Worm (Caenorhabditis elegans) whole organism, L1 larva: ENCODE data around the gene F21D12.3.

Source experiments
- C04F5.9 ChIP-seq: sonication (generic microtip); optimal IDR thresholded peaks from 2 replicates; lab custom pipeline; 2016; ENCODE audit warnings: missing genetic modification characterization, missing compliant biosample characterization
- Y116A8C.19 ChIP-seq: sonication (generic microtip); optimal IDR thresholded peaks from 2 replicates; lab custom pipeline; 2016; ENCODE audit warnings: missing compliant biosample characterization, missing genetic modification characterization, borderline replicate concordance
- ceh-82 ChIP-seq, 3 experiments: fragments of 150-350 bp in 1 of 3; sonication (generic microtip) in 2 of 3; optimal IDR thresholded peaks; 2 replicates each; lab custom pipeline; 2014 to 2017; ENCODE audit warnings: missing biosample characterization in 3 of 3, missing genetic modification characterization in 3 of 3
- ceh-88 ChIP-seq: fragments of 200-800 bp; sonication (Bioruptor generic); IDR thresholded peaks from 2 replicates; pipeline ENCODE4 v1.3.6; 2022; ENCODE audit warnings: missing genetic modification characterization, missing compliant biosample characterization
- ces-1 ChIP-seq: fragments of 150-350 bp; optimal IDR thresholded peaks from 2 replicates; lab custom pipeline; 2014; ENCODE audit warnings: missing biosample characterization, missing genetic modification reagents, missing genetic modification characterization
- dsc-1 ChIP-seq: sonication (generic microtip); optimal IDR thresholded peaks from 2 replicates; lab custom pipeline; 2016; ENCODE audit warnings: mild to moderate bottlenecking, missing genetic modification characterization, missing compliant biosample characterization
- efl-1 ChIP-seq, 4 experiments: fragments of 150-350 bp; optimal IDR thresholded peaks in 3 of 4; peaks in 1 of 4; 1 replicate in 1 of 4; 2 replicates in 3 of 4; lab custom pipeline; 2014; ENCODE audit warnings: missing biosample characterization in 2 of 4, missing genetic modification characterization in 2 of 4, missing genetic modification reagents in 2 of 4
- egl-27 ChIP-seq, 2 experiments: fragments of 150-350 bp in 1 of 2; sonication (generic microtip); optimal IDR thresholded peaks; 3 replicates each; lab custom pipeline; 2017 to 2018; ENCODE audit warnings: missing biosample characterization in 2 of 2, missing genetic modification characterization in 2 of 2, missing genetic modification reagents in 2 of 2
- elt-2 ChIP-seq: sonication (generic microtip); optimal IDR thresholded peaks from 2 replicates; lab custom pipeline; 2016; ENCODE audit warnings: missing genetic modification characterization, mild to moderate bottlenecking, inconsistent platforms, missing compliant biosample characterization, missing genetic modification reagents
- fos-1 ChIP-seq: fragments of 150-350 bp; optimal IDR thresholded peaks from 2 replicates; lab custom pipeline; 2014; ENCODE audit warnings: missing biosample characterization, missing genetic modification characterization
- grh-1 ChIP-seq: fragments of 200-800 bp; sonication (Bioruptor generic); IDR thresholded peaks from 2 replicates; pipeline ENCODE4 v1.3.6; 2022; ENCODE audit warnings: missing genetic modification reagents, missing genetic modification characterization, missing compliant biosample characterization
- hlh-4 ChIP-seq: sonication (generic microtip); optimal IDR thresholded peaks from 2 replicates; lab custom pipeline; 2016; ENCODE audit warnings: mild to moderate bottlenecking, missing genetic modification characterization, missing compliant biosample characterization
- jun-1 ChIP-seq: fragments of 150-350 bp; optimal IDR thresholded peaks from 2 replicates; lab custom pipeline; 2014; ENCODE audit warnings: missing biosample characterization, missing genetic modification reagents, missing genetic modification characterization
- lin-15B ChIP-seq: fragments of 150-350 bp; sonication (generic microtip); optimal IDR thresholded peaks from 3 replicates; lab custom pipeline; 2014; ENCODE audit warnings: missing biosample characterization, missing genetic modification characterization
- lin-35 ChIP-seq, 2 experiments: fragments of 150-350 bp; optimal IDR thresholded peaks; 2 replicates each; lab custom pipeline; 2014; ENCODE audit warnings: missing biosample characterization in 2 of 2, missing genetic modification characterization in 2 of 2, missing genetic modification reagents in 2 of 2
- lin-39 ChIP-seq: fragments of 150-350 bp; optimal IDR thresholded peaks from 2 replicates; lab custom pipeline; 2014; ENCODE audit warnings: missing biosample characterization, missing genetic modification reagents, missing genetic modification characterization
- lsy-2 ChIP-seq, 2 experiments: fragments of 150-350 bp; optimal IDR thresholded peaks; 2 replicates each; lab custom pipeline; 2014; ENCODE audit warnings: missing biosample characterization in 2 of 2, missing genetic modification characterization in 2 of 2
- mab-9 ChIP-seq: fragments of 200-800 bp; sonication (Bioruptor generic); IDR thresholded peaks from 2 replicates; pipeline ENCODE4 v1.3.6; 2022; ENCODE audit warnings: missing genetic modification reagents, missing genetic modification characterization, missing compliant biosample characterization
- mdl-1 ChIP-seq, 2 experiments: fragments of 150-350 bp; optimal IDR thresholded peaks; 2 replicates each; lab custom pipeline; 2014 to 2017; ENCODE audit warnings: missing biosample characterization in 2 of 2, missing genetic modification characterization in 2 of 2, inconsistent platforms in 1 of 2
- nhr-11 ChIP-seq: fragments of 150-350 bp; optimal IDR thresholded peaks from 2 replicates; lab custom pipeline; 2014; ENCODE audit warnings: missing biosample characterization, missing genetic modification characterization
- nhr-19 ChIP-seq: fragments of 200-800 bp; sonication (Bioruptor generic); conservative IDR thresholded peaks from 2 replicates; pipeline ENCODE4 v1.3.6; 2022; ENCODE audit warnings: missing genetic modification characterization, missing compliant biosample characterization
- nhr-237 ChIP-seq: fragments of 150-350 bp; optimal IDR thresholded peaks from 2 replicates; lab custom pipeline; 2014; ENCODE audit warnings: missing biosample characterization, missing genetic modification characterization
- nhr-47 ChIP-seq: sonication (generic microtip); optimal IDR thresholded peaks from 2 replicates; lab custom pipeline; 2016; ENCODE audit warnings: mild to moderate bottlenecking, missing genetic modification characterization, moderate library complexity, missing compliant biosample characterization
- nhr-71 ChIP-seq: sonication (generic microtip); optimal IDR thresholded peaks from 2 replicates; lab custom pipeline; 2016; ENCODE audit warnings: mild to moderate bottlenecking, missing genetic modification characterization, moderate library complexity, missing compliant biosample characterization
- nhr-76 ChIP-seq: sonication (generic microtip); optimal IDR thresholded peaks from 2 replicates; lab custom pipeline; 2017; ENCODE audit warnings: missing biosample characterization, missing genetic modification characterization
- nhr-84 ChIP-seq: sonication (generic microtip); optimal IDR thresholded peaks from 2 replicates; lab custom pipeline; 2017; ENCODE audit warnings: missing biosample characterization, missing genetic modification characterization
- nhr-90 ChIP-seq: sonication (generic microtip); optimal IDR thresholded peaks from 2 replicates; lab custom pipeline; 2016; ENCODE audit warnings: mild to moderate bottlenecking, missing genetic modification characterization, missing compliant biosample characterization; ENCODE audit not compliant: poor library complexity
- pax-3 ChIP-seq: fragments of 200-800 bp; sonication (Bioruptor generic); optimal IDR thresholded peaks from 2 replicates; lab custom pipeline; 2018; ENCODE audit warnings: mild to moderate bottlenecking, missing genetic modification characterization, moderate library complexity, missing compliant biosample characterization
- pqm-1 ChIP-seq: sonication (generic microtip); optimal IDR thresholded peaks from 3 replicates; lab custom pipeline; 2017; ENCODE audit warnings: missing biosample characterization, missing genetic modification characterization
- rnt-1 ChIP-seq: sonication (generic microtip); optimal IDR thresholded peaks from 2 replicates; lab custom pipeline; 2016; ENCODE audit warnings: mild to moderate bottlenecking, missing genetic modification characterization, moderate library complexity, missing compliant biosample characterization
- skn-1 ChIP-seq: fragments of 150-350 bp; optimal IDR thresholded peaks from 2 replicates; lab custom pipeline; 2014; ENCODE audit warnings: missing biosample characterization, missing genetic modification characterization
- snpc-4 ChIP-seq: fragments of 150-350 bp; optimal IDR thresholded peaks from 2 replicates; lab custom pipeline; 2014; ENCODE audit warnings: missing biosample characterization, missing genetic modification characterization
- sup-37 ChIP-seq: fragments of 200-800 bp; sonication (Bioruptor generic); optimal IDR thresholded peaks from 2 replicates; lab custom pipeline; 2018; ENCODE audit warnings: mild to moderate bottlenecking, missing genetic modification characterization, missing compliant biosample characterization
- swsn-7 ChIP-seq: sonication (generic microtip); optimal IDR thresholded peaks from 2 replicates; lab custom pipeline; 2016; ENCODE audit warnings: missing genetic modification characterization, missing compliant biosample characterization
- tlp-1 ChIP-seq: fragments of 150-350 bp; optimal IDR thresholded peaks from 2 replicates; lab custom pipeline; 2014; ENCODE audit warnings: missing biosample characterization, missing genetic modification characterization
- unc-130 ChIP-seq: fragments of 150-350 bp; optimal IDR thresholded peaks from 2 replicates; lab custom pipeline; 2017; ENCODE audit warnings: missing biosample characterization, missing genetic modification characterization, inconsistent platforms
- unc-62 ChIP-seq: fragments of 150-350 bp; optimal IDR thresholded peaks from 2 replicates; lab custom pipeline; 2014; ENCODE audit warnings: missing biosample characterization, missing genetic modification reagents, missing genetic modification characterization
- unc-98 ChIP-seq: fragments of 200-800 bp; sonication (Bioruptor generic); IDR thresholded peaks from 2 replicates; pipeline ENCODE4 v1.3.6; 2022; ENCODE audit warnings: missing genetic modification characterization, missing compliant biosample characterization
- vab-15 ChIP-seq: sonication (generic microtip); optimal IDR thresholded peaks from 2 replicates; lab custom pipeline; 2017; ENCODE audit warnings: missing genotype, mild to moderate bottlenecking, missing genetic modification characterization, missing compliant biosample characterization
- zip-4 ChIP-seq: fragments of 200-800 bp; sonication (Bioruptor generic); optimal IDR thresholded peaks from 2 replicates; lab custom pipeline; 2018; ENCODE audit warnings: mild to moderate bottlenecking, missing genetic modification characterization, moderate library complexity, missing compliant biosample characterization
- ztf-4 ChIP-seq: fragments of 150-350 bp; optimal IDR thresholded peaks from 2 replicates; lab custom pipeline; 2014; ENCODE audit warnings: missing biosample characterization, missing genetic modification characterization

The F21D12.3 gene

ce11 chrII:7323317-7323716 is 508 bp downstream of the F21D12.3 start (continued):
- TF ChIP-seq efl-1 (optimal IDR thresholded peaks at IDR 0.05; lab: Kevin White, UChicago) (peak; percentile 16 to 41), efl-1 (GFP tag; optimal IDR thresholded peaks at IDR 0.05 in 1 of 2; lab: Kevin White, UChicago) (peak; percentile 0 to 2), jun-1 (no peak), lin-39 (tag; lab: Kevin White, UChicago) (peak; percentile 82), unc-130 (tag; lab: Kevin White, UChicago) (no peak), nhr-71 (tag; lab: Kevin White, UChicago) (peak; percentile 93), lsy-2 (tag; optimal IDR thresholded peaks at IDR 0.05; lab: Kevin White, UChicago) (peak; percentile 47 to 71), egl-27 (tag; optimal IDR thresholded peaks at IDR 0.05; lab: Kevin White, UChicago) (no peak), mab-9 (GFP tag; lab: Robert Waterston, UW) (no peak), rnt-1 (tag; lab: Kevin White, UChicago) (peak; percentile 90), elt-2 (tag; lab: Kevin White, UChicago) (no peak), pqm-1 (tag; lab: Kevin White, UChicago) (no peak), unc-62 (no peak), sup-37 (GFP tag; lab: Kevin White, UChicago) (peak; percentile 29), hlh-4 (tag; lab: Kevin White, UChicago) (no peak), snpc-4 (tag; lab: Kevin White, UChicago) (no peak), nhr-11 (tag; lab: Kevin White, UChicago) (peak; percentile 62), lin-35 (GFP tag; optimal IDR thresholded peaks at IDR 0.05; lab: Kevin White, UChicago) (peak in 1 of 2 experiments; percentile 2), nhr-84 (tag; lab: Kevin White, UChicago) (no peak), dsc-1 (tag; lab: Kevin White, UChicago) (no peak), C04F5.9 (tag; lab: Kevin White, UChicago) (no peak), ceh-88 (GFP tag; lab: Robert Waterston, UW) (no peak), ces-1 (GFP tag; lab: Kevin White, UChicago) (no peak), ceh-82 (tag; optimal IDR thresholded peaks at IDR 0.05; lab: Kevin White, UChicago) (no peak), mdl-1 (tag; optimal IDR thresholded peaks at IDR 0.05; lab: Kevin White, UChicago) (peak in 1 of 2 experiments; percentile 58), skn-1 (tag; lab: Kevin White, UChicago) (no peak), vab-15 (tag; lab: Kevin White, UChicago) (peak; percentile 79), nhr-237 (tag; lab: Kevin White, UChicago) (no peak), nhr-76 (tag; lab: Kevin White, UChicago) (no peak), tlp-1 (tag; lab: Kevin White, UChicago) (no peak), ztf-4 (peak; percentile 68)
- TF ChIP-seq, all 84 proteins: peak for 25

- TF ChIP-seq nhr-19 (GFP tag; lab: Robert Waterston, UW) (no peak), pax-3 (tag; lab: Kevin White, UChicago) (no peak), nhr-47 (tag; lab: Kevin White, UChicago) (no peak), C04F5.9 (tag; lab: Kevin White, UChicago) (no peak), unc-98 (GFP tag; lab: Robert Waterston, UW) (no peak), grh-1 (GFP tag; lab: Robert Waterston, UW) (no peak), rnt-1 (tag; lab: Kevin White, UChicago) (no peak), lsy-2 (tag; optimal IDR thresholded peaks at IDR 0.05; lab: Kevin White, UChicago) (no peak), swsn-7 (no peak), ceh-88 (GFP tag; lab: Robert Waterston, UW) (no peak), tlp-1 (tag; lab: Kevin White, UChicago) (no peak), lin-15B (no peak), Y116A8C.19 (tag; lab: Kevin White, UChicago) (no peak)
These were observed 4.4 kb downstream of the F21D12.3 start for ce11 chrII:7319471-7319870.

- TF ChIP-seq zip-4 (GFP tag; lab: Kevin White, UChicago) (no peak), nhr-90 (tag; lab: Kevin White, UChicago) (no peak), lin-35 (GFP tag; optimal IDR thresholded peaks at IDR 0.05; lab: Kevin White, UChicago) (no peak), fos-1 (tag; lab: Kevin White, UChicago) (no peak), Y116A8C.19 (tag; lab: Kevin White, UChicago) (no peak)
These were observed 6.4 kb downstream of the F21D12.3 start, which contains the start of gene F21D12.2 for ce11 chrII:7317468-7317867. Gene F21D12.2, plus strand, starts transcription at chrII:7317768.
